Worm (Caenorhabditis elegans) whole organism, L4 larva: ENCODE measurements around the gene ZK829.1.

ENCODE experiments used
- F26F4.8 ChIP-seq: fragments of 200-800 bp; sonication (Bioruptor generic); conservative IDR thresholded peaks from 2 replicates; pipeline ENCODE4 v1.3.6; 2022; ENCODE audit warnings: missing genetic modification characterization, missing compliant biosample characterization
- F37D6.2 ChIP-seq: sonication (generic microtip); optimal IDR thresholded peaks from 2 replicates; lab custom pipeline; 2016; ENCODE audit warnings: mild to moderate bottlenecking, missing genetic modification characterization, missing compliant biosample characterization
- F44E2.7 ChIP-seq: fragments of 200-800 bp; sonication (Bioruptor generic); IDR thresholded peaks from 2 replicates; pipeline ENCODE4 v2.1.2; 2022; ENCODE audit warnings: missing genetic modification characterization, missing compliant biosample characterization
- F49E8.2 ChIP-seq: sonication (generic microtip); optimal IDR thresholded peaks from 2 replicates; lab custom pipeline; 2016; ENCODE audit warnings: missing compliant biosample characterization, mild to moderate bottlenecking, missing genetic modification characterization, borderline replicate concordance
- T26A8.4 ChIP-seq: fragments of 200-800 bp; sonication (Bioruptor generic); IDR thresholded peaks from 2 replicates; pipeline ENCODE4 v1.3.6; 2022; ENCODE audit warnings: missing genetic modification characterization, missing compliant biosample characterization
- Y5F2A.4 ChIP-seq: fragments of 200-800 bp; sonication (Bioruptor generic); optimal IDR thresholded peaks from 2 replicates; lab custom pipeline; 2018; ENCODE audit warnings: mild to moderate bottlenecking, missing genetic modification characterization, missing compliant biosample characterization
- ZK337.2 ChIP-seq: fragments of 200-800 bp; sonication (Bioruptor generic); IDR thresholded peaks from 2 replicates; pipeline ENCODE4 v1.3.6; 2022; ENCODE audit warnings: missing genetic modification reagents, missing genetic modification characterization, missing compliant biosample characterization
- aha-1 ChIP-seq: fragments of 150-350 bp; peaks from one replicate; lab custom pipeline; 2014; ENCODE audit warnings: missing biosample characterization, missing genetic modification characterization
- arid-1 ChIP-seq: fragments of 200-800 bp; sonication (Bioruptor generic); conservative IDR thresholded peaks from 2 replicates; pipeline ENCODE4 v1.3.6; 2022; ENCODE audit warnings: missing genetic modification reagents, missing genetic modification characterization, missing compliant biosample characterization
- ces-1 ChIP-seq: fragments of 150-350 bp; sonication (generic microtip); optimal IDR thresholded peaks from 4 replicates; lab custom pipeline; 2014; ENCODE audit warnings: missing biosample characterization, missing genetic modification reagents, missing genetic modification characterization
- daf-16 ChIP-seq, 3 experiments: sonication (generic microtip); optimal IDR thresholded peaks; 2 replicates each; lab custom pipeline; 2016 to 2017; ENCODE audit warnings: missing genetic modification characterization in 3 of 3, missing genetic modification reagents in 3 of 3, mild to moderate bottlenecking in 2 of 3, missing compliant biosample characterization in 2 of 3, missing biosample characterization in 1 of 3, moderate library complexity in 1 of 3
- dmd-8 ChIP-seq: fragments of 200-800 bp; sonication (Bioruptor generic); IDR thresholded peaks from 2 replicates; pipeline ENCODE4 v1.3.6; 2022; ENCODE audit warnings: missing genetic modification characterization, missing compliant biosample characterization
- fos-1 ChIP-seq: fragments of 150-350 bp; optimal IDR thresholded peaks from 2 replicates; lab custom pipeline; 2014; ENCODE audit warnings: missing biosample characterization, missing genetic modification characterization
- gei-8 ChIP-seq: fragments of 200-800 bp; sonication (Bioruptor generic); optimal IDR thresholded peaks from 2 replicates; lab custom pipeline; 2018; ENCODE audit warnings: mild to moderate bottlenecking, missing genetic modification characterization, missing compliant biosample characterization
- hlh-30 ChIP-seq: sonication (generic microtip); optimal IDR thresholded peaks from 2 replicates; lab custom pipeline; 2017; ENCODE audit warnings: antibody characterized with exemption, mild to moderate bottlenecking, missing genetic modification characterization, missing compliant biosample characterization; ENCODE audit not compliant: insufficient read depth
- hmg-1.1 ChIP-seq: fragments of 200-800 bp; sonication (Bioruptor generic); IDR thresholded peaks from 2 replicates; pipeline ENCODE4 v1.3.6; 2022; ENCODE audit warnings: missing genetic modification reagents, missing genetic modification characterization, missing compliant biosample characterization
- lin-13 ChIP-seq: fragments of 150-350 bp; optimal IDR thresholded peaks from 2 replicates; lab custom pipeline; 2014; ENCODE audit warnings: missing biosample characterization, missing genetic modification reagents, missing genetic modification characterization
- lsy-2 ChIP-seq, 2 experiments: fragments of 150-350 bp in 1 of 2; sonication (generic microtip) in 1 of 2; optimal IDR thresholded peaks; 2 replicates each; lab custom pipeline; 2014 to 2017; ENCODE audit warnings: missing biosample characterization in 2 of 2, missing genetic modification characterization in 2 of 2
- mxl-3 ChIP-seq: fragments of 200-800 bp; sonication (Bioruptor generic); optimal IDR thresholded peaks from 2 replicates; lab custom pipeline; 2018; ENCODE audit warnings: mild to moderate bottlenecking, missing genetic modification characterization, missing compliant biosample characterization
- nhr-41 ChIP-seq: fragments of 200-800 bp; sonication (Bioruptor generic); IDR thresholded peaks from 2 replicates; pipeline ENCODE4 v1.3.6; 2022; ENCODE audit warnings: missing genetic modification reagents, missing genetic modification characterization, missing compliant biosample characterization
- sdz-12 ChIP-seq: fragments of 200-800 bp; sonication (Bioruptor generic); optimal IDR thresholded peaks from 2 replicates; lab custom pipeline; 2018; ENCODE audit warnings: mild to moderate bottlenecking, missing genetic modification characterization, missing compliant biosample characterization
- skn-1 ChIP-seq: fragments of 150-350 bp; optimal IDR thresholded peaks from 2 replicates; lab custom pipeline; 2014; ENCODE audit warnings: missing biosample characterization, missing genetic modification characterization
- unc-39 ChIP-seq: sonication (generic microtip); optimal IDR thresholded peaks from 2 replicates; lab custom pipeline; 2017; ENCODE audit warnings: missing biosample characterization, missing genetic modification characterization
- unc-62 ChIP-seq, 3 experiments: fragments of 150-350 bp in 1 of 3; sonication (generic microtip); optimal IDR thresholded peaks in 2 of 3; peaks in 1 of 3; 1 replicate in 1 of 3; 2 replicates in 2 of 3; lab custom pipeline; 2014 to 2017; ENCODE audit warnings: missing biosample characterization in 3 of 3, missing genetic modification characterization in 3 of 3, missing genetic modification reagents in 3 of 3, missing genotype in 1 of 3
- zfp-3 ChIP-seq: fragments of 200-800 bp; sonication (Bioruptor generic); conservative IDR thresholded peaks from 2 replicates; pipeline ENCODE4 v1.3.6; 2022; ENCODE audit warnings: missing genetic modification reagents, missing genetic modification characterization, missing compliant biosample characterization

ZK829.1 gene

DNA sequence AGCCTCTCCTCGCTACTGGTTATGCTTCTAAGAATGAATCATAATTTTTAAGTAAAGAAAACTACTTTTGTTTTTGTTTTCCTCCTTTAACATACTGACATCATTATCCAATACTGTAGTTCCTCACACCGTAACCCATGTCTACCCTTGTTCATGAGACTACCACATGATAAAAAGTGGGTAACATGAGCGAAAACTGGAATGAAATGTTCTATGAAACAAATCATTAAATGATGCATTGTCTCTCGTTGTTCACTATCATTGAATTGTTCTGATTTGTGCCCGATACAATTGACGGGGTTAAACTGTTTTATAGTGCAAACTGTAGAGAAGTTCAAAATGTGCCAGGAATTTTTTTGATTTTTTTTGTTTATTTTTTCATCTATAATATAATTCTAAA lies 44.5 kb downstream of the ZK829.1 start (continued):
- TF ChIP-seq zfp-3 (GFP tag; lab: Robert Waterston, UW) (no peak), arid-1 (GFP tag; lab: Robert Waterston, UW) (no peak), lsy-2 (tag; optimal IDR thresholded peaks at IDR 0.05; lab: Kevin White, UChicago) (peak in 1 of 2 experiments; percentile 67), mxl-3 (GFP tag; lab: Kevin White, UChicago) (peak; percentile 41), aha-1 (peak; percentile 91), nhr-41 (no peak), F44E2.7 (GFP tag; lab: Robert Waterston, UW) (no peak), hlh-30 (tag; lab: Kevin White, UChicago) (peak; percentile 85), daf-16 (GFP tag; optimal IDR thresholded peaks at IDR 0.05; lab: Kevin White, UChicago) (no peak), daf-16 (tag; optimal IDR thresholded peaks at IDR 0.05; lab: Kevin White, UChicago) (no peak), skn-1 (no peak), ces-1 (no peak), sdz-12 (GFP tag; lab: Kevin White, UChicago) (no peak)

- TF ChIP-seq dmd-8 (GFP tag; lab: Robert Waterston, UW), result no peak
- no peak for TF ChIP-seq F37D6.2 (tag; lab: Kevin White, UChicago)
- TF ChIP-seq unc-62 (GFP tag; optimal IDR thresholded peaks at IDR 0.05 in 1 of 2; lab: Kevin White, UChicago), result no peak
- no peak for TF ChIP-seq unc-62 (tag; optimal IDR thresholded peaks at IDR 0.05; lab: Kevin White, UChicago)
- TF ChIP-seq T26A8.4 (GFP tag; lab: Robert Waterston, UW), result no peak
- TF ChIP-seq lin-13 (GFP tag; lab: Kevin White, UChicago), result no peak
- TF ChIP-seq F49E8.2 (tag; lab: Kevin White, UChicago), result no peak
- TF ChIP-seq arid-1 (GFP tag; lab: Robert Waterston, UW), result no peak
- no peak for TF ChIP-seq gei-8 (GFP tag; lab: Kevin White, UChicago)
These were observed 48.9 kb downstream of the ZK829.1 start for ce11 chrIV:11893336-11893735.

DNA sequence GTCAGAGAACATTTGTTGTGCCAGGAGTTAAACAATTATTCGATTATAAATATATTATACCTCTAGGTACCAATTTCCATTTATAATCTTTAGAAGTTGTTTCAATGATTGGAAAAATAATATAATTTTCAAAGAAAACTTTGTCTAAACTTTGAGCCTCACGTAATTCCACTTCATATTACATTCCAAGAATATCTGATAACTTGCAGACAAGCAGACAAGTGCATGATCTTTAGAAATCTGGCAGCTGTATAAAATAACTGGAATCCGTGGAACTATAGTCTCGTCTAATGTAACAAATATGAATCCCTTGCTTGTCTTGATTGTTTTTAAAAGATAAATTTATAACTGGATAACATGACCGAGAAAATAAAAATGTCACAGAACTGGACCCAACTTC lies 49.7 kb downstream of the ZK829.1 start:
- TF ChIP-seq lin-13 (GFP tag; lab: Kevin White, UChicago) (no peak), Y5F2A.4 (GFP tag; lab: Kevin White, UChicago) (no peak), F26F4.8 (GFP tag; lab: Robert Waterston, UW) (no peak), unc-39 (tag; lab: Kevin White, UChicago) (no peak), hmg-1.1 (GFP tag; lab: Robert Waterston, UW) (no peak), ZK337.2 (GFP tag; lab: Robert Waterston, UW) (no peak), fos-1 (tag; lab: Kevin White, UChicago) (no peak)
